Fruit fly (Drosophila melanogaster) whole organism, wandering third instar larva: Measurements from ENCODE around the gene CG4660.

Source experiments
- Hnf4 ChIP-seq: fragments of 200-800 bp; sonication (Bioruptor generic); optimal IDR thresholded peaks from 2 replicates; lab custom pipeline; 2016; ENCODE audit warnings: missing biosample characterization, mild to moderate bottlenecking, missing genetic modification characterization
- Myc ChIP-seq: fragments of >200 bp; optimal IDR thresholded peaks from 2 replicates; lab custom pipeline; 2017
- OdsH ChIP-seq: fragments of 200-800 bp; sonication (Bioruptor generic); optimal IDR thresholded peaks from 2 replicates; lab custom pipeline; 2016; ENCODE audit warnings: missing biosample characterization, mild to moderate bottlenecking, missing genetic modification characterization
- brk ChIP-seq: fragments of 200-800 bp; sonication (Bioruptor generic); optimal IDR thresholded peaks from 2 replicates; lab custom pipeline; 2016; ENCODE audit warnings: missing biosample characterization, mild to moderate bottlenecking, missing genetic modification characterization
- psq ChIP-seq: fragments of 200-800 bp; sonication (Bioruptor generic); optimal IDR thresholded peaks from 3 replicates; lab custom pipeline; 2017; ENCODE audit warnings: missing biosample characterization, mild to moderate bottlenecking, missing genetic modification characterization, moderate library complexity
- sv ChIP-seq: fragments of 200-800 bp; sonication (Bioruptor generic); optimal IDR thresholded peaks from 3 replicates; lab custom pipeline; 2016; ENCODE audit warnings: missing biosample characterization, missing genetic modification characterization

dm6 chrX:6090809-6091667 is 9.9 kb upstream of the CG4660 start, which contains the start of the genes Nep1 and Mipp2:
- TF ChIP-seq Myc (lab: Kevin White, UChicago) = no peak
- TF ChIP-seq sv = no peak
- TF ChIP-seq OdsH = peak; percentile 1
- peak; percentile 32 for TF ChIP-seq psq (GFP tag; lab: Kevin White, UChicago)
- TF ChIP-seq Hnf4 (GFP tag; lab: Kevin White, UChicago) = no peak
- no peak for TF ChIP-seq brk (GFP tag; lab: Kevin White, UChicago)
